Worm (Caenorhabditis elegans) whole organism, L1 larva: ENCODE results near the gene W03F8.4.

ENCODE experiments used
- ama-1 ChIP-seq: fragments of 150-350 bp; optimal IDR thresholded peaks from 2 replicates; lab custom pipeline; 2014
- efl-1 ChIP-seq, 4 experiments: fragments of 150-350 bp; optimal IDR thresholded peaks in 3 of 4; peaks in 1 of 4; 1 replicate in 1 of 4; 2 replicates in 3 of 4; lab custom pipeline; 2014; ENCODE audit warnings: missing biosample characterization in 2 of 4, missing genetic modification characterization in 2 of 4, missing genetic modification reagents in 2 of 4
- lin-39 ChIP-seq: fragments of 150-350 bp; optimal IDR thresholded peaks from 2 replicates; lab custom pipeline; 2014; ENCODE audit warnings: missing biosample characterization, missing genetic modification reagents, missing genetic modification characterization
- nhr-11 ChIP-seq: fragments of 150-350 bp; optimal IDR thresholded peaks from 2 replicates; lab custom pipeline; 2014; ENCODE audit warnings: missing biosample characterization, missing genetic modification characterization
- nhr-237 ChIP-seq: fragments of 150-350 bp; optimal IDR thresholded peaks from 2 replicates; lab custom pipeline; 2014; ENCODE audit warnings: missing biosample characterization, missing genetic modification characterization
- nhr-28 ChIP-seq: fragments of 150-350 bp; optimal IDR thresholded peaks from 2 replicates; lab custom pipeline; 2014; ENCODE audit warnings: missing biosample characterization, missing genetic modification characterization
- nhr-76 ChIP-seq: sonication (generic microtip); optimal IDR thresholded peaks from 2 replicates; lab custom pipeline; 2017; ENCODE audit warnings: missing biosample characterization, missing genetic modification characterization
- nhr-85 ChIP-seq: sonication (generic microtip); peaks from one replicate; lab custom pipeline; 2016; ENCODE audit warnings: missing genetic modification characterization, inconsistent platforms, missing compliant biosample characterization
- unc-30 ChIP-seq: sonication (generic microtip); optimal IDR thresholded peaks from 2 replicates; lab custom pipeline; 2017; ENCODE audit warnings: missing biosample characterization, missing genetic modification characterization
- vab-15 ChIP-seq: sonication (generic microtip); optimal IDR thresholded peaks from 2 replicates; lab custom pipeline; 2017; ENCODE audit warnings: missing genotype, mild to moderate bottlenecking, missing genetic modification characterization, missing compliant biosample characterization
- ztf-11 ChIP-seq, 2 experiments: sonication (generic microtip); optimal IDR thresholded peaks; 2 replicates each; lab custom pipeline; 2016 to 2017; ENCODE audit warnings: missing genetic modification characterization in 2 of 2, missing biosample characterization in 1 of 2, missing compliant biosample characterization in 1 of 2

- TF ChIP-seq ztf-11 (tag; optimal IDR thresholded peaks at IDR 0.05; lab: Kevin White, UChicago) (no peak), nhr-85 (tag; lab: Kevin White, UChicago) (no peak), nhr-76 (tag; lab: Kevin White, UChicago) (no peak), lin-39 (no peak), unc-30 (tag; lab: Kevin White, UChicago) (no peak), nhr-28 (tag; lab: Kevin White, UChicago) (no peak), ama-1 (lab: Kevin White, UChicago) (no peak), vab-15 (tag; lab: Kevin White, UChicago) (no peak), efl-1 (optimal IDR thresholded peaks at IDR 0.05; lab: Kevin White, UChicago) (no peak), efl-1 (GFP tag; optimal IDR thresholded peaks at IDR 0.05 in 1 of 2; lab: Kevin White, UChicago) (no peak), nhr-237 (no peak), nhr-11 (tag; lab: Kevin White, UChicago) (no peak)
Observed at ce11 chrIV:5210606-5211005, 26.7 kb downstream of the W03F8.4 start.
